Worm (Caenorhabditis elegans): Measurements from ENCODE around the gene F29A7.8.

DNA sequence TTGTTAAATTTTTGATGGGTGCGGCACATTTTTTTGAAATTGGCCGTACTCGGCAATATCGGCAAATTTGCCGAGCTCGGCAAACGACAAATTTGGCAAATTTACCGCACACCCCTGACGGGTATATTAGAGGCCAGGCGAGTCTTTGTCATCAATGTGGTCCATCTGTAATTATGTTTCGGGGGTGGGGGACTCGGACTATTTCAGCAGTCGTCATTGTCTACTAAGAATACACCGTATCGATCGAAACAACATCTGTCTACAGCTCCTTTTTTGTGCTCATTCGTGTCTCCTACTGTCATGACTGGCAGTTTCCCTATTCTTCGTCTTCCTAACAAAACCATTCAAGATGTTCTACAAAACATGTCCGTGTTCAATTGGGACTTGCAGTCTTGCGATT, 8.5 kb upstream of the F29A7.8 start, which contains the start of gene F08D12.15:
- no peak for TF ChIP-seq W03F9.2 (tag; optimal IDR thresholded peaks at IDR 0.05)
- TF ChIP-seq him-1 (tag; optimal IDR thresholded peaks at IDR 0.05): no peak
- TF ChIP-seq dao-5 (tag; optimal IDR thresholded peaks at IDR 0.05): no peak
